Fruit fly (Drosophila melanogaster) whole organism, embryonic: ENCODE data around the gene defl.

Experiments used
- CG10209 ChIP-seq: fragments of 200-800 bp; sonication (Bioruptor generic); optimal IDR thresholded peaks from 3 replicates; lab custom pipeline; 2017; ENCODE audit warnings: missing biosample characterization, mild to moderate bottlenecking, missing genetic modification characterization, missing genetic modification reagents
- CG11504 ChIP-seq: fragments of 200-800 bp; sonication (Bioruptor generic); optimal IDR thresholded peaks from 3 replicates; lab custom pipeline; 2019; ENCODE audit warnings: missing biosample characterization, mild to moderate bottlenecking, missing genetic modification characterization, moderate library complexity
- CG11696 ChIP-seq: fragments of 200-800 bp; sonication (Bioruptor generic); IDR thresholded peaks from 2 replicates; pipeline ENCODE4 v1.3.6; 2022; ENCODE audit warnings: missing biosample characterization, missing genetic modification characterization
- CG12071 ChIP-seq: fragments of 200-800 bp; sonication (Bioruptor generic); optimal IDR thresholded peaks from 3 replicates; lab custom pipeline; 2018; ENCODE audit warnings: missing biosample characterization, mild to moderate bottlenecking, missing genetic modification characterization
- CG12155 ChIP-seq: fragments of 200-800 bp; sonication (Bioruptor generic); optimal IDR thresholded peaks from 3 replicates; lab custom pipeline; 2016; ENCODE audit warnings: missing biosample characterization, missing genetic modification characterization
- CG12769 ChIP-seq: fragments of 200-800 bp; sonication (Bioruptor generic); optimal IDR thresholded peaks from 2 replicates; lab custom pipeline; 2019; ENCODE audit warnings: missing biosample characterization, mild to moderate bottlenecking, missing genetic modification characterization, moderate library complexity
- CG12942 ChIP-seq: fragments of 200-800 bp; sonication (Bioruptor generic); optimal IDR thresholded peaks from 3 replicates; lab custom pipeline; 2016; ENCODE audit warnings: missing biosample characterization, missing genetic modification characterization
- CG1603 ChIP-seq: fragments of 200-800 bp; sonication (Bioruptor generic); optimal IDR thresholded peaks from 2 replicates; lab custom pipeline; 2019; ENCODE audit warnings: missing biosample characterization, mild to moderate bottlenecking, missing genetic modification characterization, moderate library complexity
- CG16779 ChIP-seq: fragments of 200-800 bp; sonication (Bioruptor generic); IDR thresholded peaks from 2 replicates; pipeline ENCODE4 v1.3.6; 2022; ENCODE audit warnings: missing biosample characterization, missing genetic modification characterization
- CG16863 ChIP-seq: fragments of 200-800 bp; sonication (Bioruptor generic); optimal IDR thresholded peaks from 3 replicates; lab custom pipeline; 2016; ENCODE audit warnings: missing biosample characterization, missing genetic modification characterization
- CG2678 ChIP-seq: fragments of 200-800 bp; sonication (Bioruptor generic); optimal IDR thresholded peaks from 3 replicates; lab custom pipeline; 2019; ENCODE audit warnings: missing biosample characterization, mild to moderate bottlenecking, missing genetic modification characterization, moderate library complexity
- CG30020 ChIP-seq: fragments of 200-800 bp; optimal IDR thresholded peaks from 2 replicates; lab custom pipeline; 2019; ENCODE audit warnings: missing biosample characterization, mild to moderate bottlenecking, missing genetic modification characterization, moderate library complexity
- CG30403 ChIP-seq: fragments of 200-800 bp; sonication (Bioruptor generic); optimal IDR thresholded peaks from 3 replicates; lab custom pipeline; 2016; ENCODE audit warnings: missing biosample characterization, missing genetic modification characterization
- CG31441 ChIP-seq: fragments of 200-800 bp; sonication (Bioruptor generic); IDR thresholded peaks from 2 replicates; pipeline ENCODE4 v1.3.6; 2022; ENCODE audit warnings: missing biosample characterization, missing genetic modification characterization
- CG32532 ChIP-seq: fragments of 200-800 bp; sonication (Bioruptor generic); IDR thresholded peaks from 2 replicates; pipeline ENCODE4 v1.3.6; 2022; ENCODE audit warnings: missing biosample characterization, missing genetic modification characterization
- CG4360 ChIP-seq: fragments of 200-800 bp; sonication (Bioruptor generic); IDR thresholded peaks from 2 replicates; pipeline ENCODE4 v1.3.6; 2022; ENCODE audit warnings: missing biosample characterization, missing genetic modification characterization
- CG4730 ChIP-seq: fragments of 200-800 bp; sonication (Bioruptor generic); IDR thresholded peaks from 2 replicates; pipeline ENCODE4 v1.3.6; 2022; ENCODE audit warnings: missing biosample characterization, missing genetic modification characterization
- CG8089 ChIP-seq: fragments of 200-800 bp; sonication (Bioruptor generic); optimal IDR thresholded peaks from 3 replicates; lab custom pipeline; 2016; ENCODE audit warnings: missing biosample characterization, missing genetic modification characterization
- CG9932 ChIP-seq: fragments of 200-800 bp; sonication (Bioruptor generic); IDR thresholded peaks from 2 replicates; pipeline ENCODE4 v1.3.6; 2022; ENCODE audit warnings: missing biosample characterization, missing genetic modification characterization
- D19B ChIP-seq: fragments of 200-800 bp; sonication (Bioruptor generic); optimal IDR thresholded peaks from 2 replicates; lab custom pipeline; 2017; ENCODE audit warnings: missing biosample characterization, mild to moderate bottlenecking, missing genetic modification characterization
- Dref ChIP-seq: fragments of 200-800 bp; sonication (Bioruptor generic); IDR thresholded peaks from 2 replicates; pipeline ENCODE4 v1.3.6; 2022; ENCODE audit warnings: missing biosample characterization, missing genetic modification characterization
- Ets65A ChIP-seq: fragments of 200-800 bp; sonication (Bioruptor generic); peaks from one replicate; lab custom pipeline; 2016; ENCODE audit warnings: missing biosample characterization, missing genetic modification characterization
- Fer1 ChIP-seq: fragments of 200-800 bp; sonication (Bioruptor generic); optimal IDR thresholded peaks from 2 replicates; lab custom pipeline; 2017; ENCODE audit warnings: missing biosample characterization, mild to moderate bottlenecking, missing genetic modification characterization
- HmgZ ChIP-seq: fragments of 200-800 bp; sonication (Bioruptor generic); optimal IDR thresholded peaks from 2 replicates; lab custom pipeline; 2018; ENCODE audit warnings: missing biosample characterization, mild to moderate bottlenecking, missing genetic modification characterization
- Med ChIP-seq: fragments of 200-800 bp; sonication (Bioruptor generic); peaks from one replicate; lab custom pipeline; 2016; ENCODE audit warnings: missing biosample characterization, missing genetic modification characterization, mild to moderate bottlenecking, inconsistent platforms, moderate library complexity
- Myb ChIP-seq: fragments of 200-800 bp; sonication (Bioruptor generic); optimal IDR thresholded peaks from 2 replicates; lab custom pipeline; 2016; ENCODE audit warnings: missing biosample characterization, missing genetic modification characterization
- NFAT ChIP-seq: fragments of 200-800 bp; sonication (Bioruptor generic); IDR thresholded peaks from 2 replicates; pipeline ENCODE4 v1.3.6; 2022; ENCODE audit warnings: missing biosample characterization, missing genetic modification characterization
- Nf-YC ChIP-seq: fragments of 200-800 bp; optimal IDR thresholded peaks from 3 replicates; lab custom pipeline; 2019; ENCODE audit warnings: missing biosample characterization, mild to moderate bottlenecking, missing genetic modification characterization, moderate library complexity
- Opbp ChIP-seq: fragments of 200-800 bp; sonication (Bioruptor generic); IDR thresholded peaks from 3 replicates; pipeline ENCODE4 v1.3.6; 2022; ENCODE audit warnings: missing biosample characterization, missing genetic modification characterization; ENCODE audit not compliant: partially characterized antibody
- Pdp1 ChIP-seq, 2 experiments: fragments of 200-800 bp; sonication (Bioruptor generic); optimal IDR thresholded peaks; 3 replicates each; lab custom pipeline; 2016; ENCODE audit warnings: missing biosample characterization in 2 of 2, missing genetic modification characterization in 2 of 2, mild to moderate bottlenecking in 1 of 2, moderate library complexity in 1 of 2
- Spps ChIP-seq: fragments of 200-800 bp; sonication (Bioruptor generic); optimal IDR thresholded peaks from 2 replicates; lab custom pipeline; 2018; ENCODE audit warnings: missing biosample characterization, mild to moderate bottlenecking, missing genetic modification characterization
- az2 ChIP-seq: fragments of 200-800 bp; sonication (Bioruptor generic); optimal IDR thresholded peaks from 3 replicates; lab custom pipeline; 2016; ENCODE audit warnings: missing biosample characterization, missing genetic modification characterization
- cg ChIP-seq: fragments of 200-800 bp; sonication (Bioruptor generic); optimal IDR thresholded peaks from 3 replicates; lab custom pipeline; 2019; ENCODE audit warnings: missing biosample characterization, mild to moderate bottlenecking, missing genetic modification characterization, moderate library complexity
- crc ChIP-seq: fragments of 200-800 bp; sonication (Bioruptor generic); optimal IDR thresholded peaks from 2 replicates; lab custom pipeline; 2016; ENCODE audit warnings: missing biosample characterization, missing genetic modification characterization
- dmrt11E ChIP-seq: fragments of 200-800 bp; sonication (Bioruptor generic); optimal IDR thresholded peaks from 3 replicates; lab custom pipeline; 2018; ENCODE audit warnings: missing biosample characterization, mild to moderate bottlenecking, missing genetic modification characterization, moderate library complexity
- dpn ChIP-seq, 2 experiments: fragments of 200-800 bp; sonication (Bioruptor generic); optimal IDR thresholded peaks; 3 replicates each; lab custom pipeline; 2016; ENCODE audit warnings: missing biosample characterization in 2 of 2, missing genetic modification characterization in 2 of 2
- gem ChIP-seq: fragments of 200-800 bp; sonication (Bioruptor generic); optimal IDR thresholded peaks from 2 replicates; lab custom pipeline; 2019; ENCODE audit warnings: missing biosample characterization, mild to moderate bottlenecking, missing genetic modification characterization, moderate library complexity
- ind ChIP-seq: fragments of 200-800 bp; sonication (Bioruptor generic); optimal IDR thresholded peaks from 3 replicates; lab custom pipeline; 2016; ENCODE audit warnings: missing biosample characterization, missing genetic modification characterization
- inv ChIP-seq: fragments of 200-800 bp; sonication (Bioruptor generic); IDR thresholded peaks from 2 replicates; pipeline ENCODE4 v1.3.6; 2022; ENCODE audit warnings: missing biosample characterization, missing genetic modification characterization; ENCODE audit not compliant: partially characterized antibody
- lab ChIP-seq: fragments of 200-800 bp; sonication (Bioruptor generic); optimal IDR thresholded peaks from 3 replicates; lab custom pipeline; 2017; ENCODE audit warnings: missing biosample characterization, missing genetic modification characterization, mild to moderate bottlenecking, moderate library complexity, missing genetic modification reagents
- pan ChIP-seq, 4 experiments: fragments of >200 bp in 3 of 4; fragments of 200-800 bp in 1 of 4; sonication (Bioruptor generic) in 1 of 4; optimal IDR thresholded peaks in 3 of 4; IDR thresholded peaks in 1 of 4; 2 replicates each; pipeline versions ENCODE4 v1.3.6 to Lab custom; 2017 to 2022; ENCODE audit warnings: missing biosample characterization in 2 of 4, missing genetic modification characterization in 2 of 4, mixed read lengths in 1 of 4
- pum ChIP-seq: fragments of 200-800 bp; sonication (Bioruptor generic); optimal IDR thresholded peaks from 2 replicates; lab custom pipeline; 2016; ENCODE audit warnings: missing biosample characterization, missing genetic modification characterization
- row ChIP-seq: fragments of 200-800 bp; sonication (Bioruptor generic); IDR thresholded peaks from 3 replicates; pipeline ENCODE4 v1.3.6; 2022; ENCODE audit warnings: missing biosample characterization, missing genetic modification characterization
- run ChIP-seq: fragments of 200-800 bp; sonication (Bioruptor generic); optimal IDR thresholded peaks from 3 replicates; lab custom pipeline; 2018; ENCODE audit warnings: missing biosample characterization, mild to moderate bottlenecking, missing genetic modification characterization
- sens ChIP-seq: fragments of 200-800 bp; sonication (Bioruptor generic); peaks from one replicate; lab custom pipeline; 2016; ENCODE audit warnings: missing biosample characterization, missing genetic modification characterization
- sima ChIP-seq: fragments of 200-800 bp; sonication (Bioruptor generic); optimal IDR thresholded peaks from 2 replicates; lab custom pipeline; 2016; ENCODE audit warnings: missing biosample characterization, missing genetic modification characterization
- sisA ChIP-seq: fragments of 200-800 bp; sonication (Bioruptor generic); IDR thresholded peaks from 2 replicates; pipeline ENCODE4 v1.3.6; 2022; ENCODE audit warnings: missing biosample characterization, missing genetic modification characterization
- slbo ChIP-seq: fragments of 200-800 bp; sonication (Bioruptor generic); IDR thresholded peaks from 2 replicates; pipeline ENCODE4 v1.3.6; 2022; ENCODE audit warnings: missing biosample characterization, missing genetic modification characterization
- so ChIP-seq: fragments of 200-800 bp; sonication (Bioruptor generic); IDR thresholded peaks from 3 replicates; pipeline ENCODE4 v1.3.6; 2022; ENCODE audit warnings: missing biosample characterization, missing genetic modification characterization
- sob ChIP-seq: fragments of 200-800 bp; sonication (Bioruptor generic); IDR thresholded peaks from 2 replicates; pipeline ENCODE4 v1.3.6; 2022; ENCODE audit warnings: missing biosample characterization, missing genetic modification characterization
- vfl ChIP-seq: fragments of 200-800 bp; sonication (Bioruptor generic); optimal IDR thresholded peaks from 2 replicates; lab custom pipeline; 2016; ENCODE audit warnings: missing biosample characterization, missing genetic modification characterization

The defl gene

DNA sequence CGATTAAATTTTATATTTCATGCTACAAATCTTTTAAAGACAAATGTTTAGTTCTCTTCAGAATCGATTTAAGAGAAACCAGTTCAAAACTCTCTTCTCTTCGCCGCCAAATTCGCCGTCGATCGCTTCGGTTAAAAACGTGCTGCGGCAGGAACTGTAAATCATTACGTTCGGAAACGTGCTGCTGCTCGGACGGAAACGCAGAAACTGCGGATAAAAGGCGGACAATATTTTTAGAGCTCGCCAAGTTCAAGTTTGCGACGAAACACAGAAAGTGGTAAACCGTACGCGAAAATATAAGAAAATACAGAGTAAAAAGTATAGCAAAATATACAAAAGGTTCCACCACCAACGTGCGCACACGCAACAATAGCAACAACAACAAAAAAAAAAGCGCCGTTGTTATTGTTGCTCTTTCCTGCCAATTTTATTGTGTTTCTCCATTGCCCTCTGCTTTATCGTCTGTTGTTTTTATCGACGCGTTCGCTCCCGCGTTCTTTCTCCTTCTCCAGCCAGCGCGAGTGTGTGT lies 40.2 kb downstream of the defl start, which contains the start of gene Ae2 (continued):
- TF ChIP-seq CG11696 (GFP tag; lab: Robert Waterston, UW): no peak
- TF ChIP-seq vfl: no peak
- peak in 1 of 2 experiments; percentile 55 for TF ChIP-seq Pdp1 (GFP tag; optimal IDR thresholded peaks at IDR 0.05; lab: Kevin White, UChicago)
- no peak for TF ChIP-seq CG10209 (GFP tag; lab: Kevin White, UChicago)
- no peak for TF ChIP-seq D19B (GFP tag; lab: Kevin White, UChicago)
- peak; percentile 40 for TF ChIP-seq CG12769
- 0 out of 3 replicates have a peak, but pooled peaks have one; percentile 23 for TF ChIP-seq so (GFP tag; lab: Robert Waterston, UW)
- no peak for TF ChIP-seq pum (GFP tag; lab: Kevin White, UChicago)
- TF ChIP-seq inv (GFP tag; lab: Robert Waterston, UW): peak; percentile 15; the same call in 1 of the 2 replicates
- TF ChIP-seq run (tag; lab: Kevin White, UChicago): no peak
- no peak for TF ChIP-seq CG12942 (GFP tag; lab: Kevin White, UChicago)
- peak; percentile 1 for TF ChIP-seq Fer1 (GFP tag; lab: Kevin White, UChicago)
- TF ChIP-seq row (GFP tag; lab: Robert Waterston, UW): no peak
- TF ChIP-seq sob (GFP tag; lab: Robert Waterston, UW): peak; percentile 52; the same call in 1 of the 2 replicates
- peak; percentile 19; the same call in 1 of the 3 replicates for TF ChIP-seq Opbp
- TF ChIP-seq Spps (tag; lab: Kevin White, UChicago): no peak
- no peak for TF ChIP-seq crc (GFP tag; lab: Kevin White, UChicago)
- TF ChIP-seq az2: no peak
- peak; percentile 22; the same call in 1 of the 2 replicates for TF ChIP-seq slbo
- peak; percentile 28; the same call in 1 of the 2 replicates for TF ChIP-seq NFAT
- peak; percentile 59 for TF ChIP-seq cg (GFP tag; lab: Kevin White, UChicago)
- TF ChIP-seq CG12071 (GFP tag; lab: Kevin White, UChicago): no peak
- no peak for TF ChIP-seq CG31441 (GFP tag; lab: Robert Waterston, UW)
- TF ChIP-seq sima (GFP tag; lab: Kevin White, UChicago): no peak
- peak; percentile 26 for TF ChIP-seq lab (GFP tag; lab: Kevin White, UChicago)
- TF ChIP-seq Dref (GFP tag; lab: Robert Waterston, UW): no peak
- no peak for TF ChIP-seq CG12155 (GFP tag; lab: Kevin White, UChicago)
- 0 out of 2 replicates have a peak, but pooled peaks have one; percentile 14 for TF ChIP-seq CG32532 (GFP tag; lab: Robert Waterston, UW)
- TF ChIP-seq HmgZ: no peak
- peak; percentile 10; the same call in 1 of the 2 replicates for TF ChIP-seq CG4360
- TF ChIP-seq CG1603: no peak
- TF ChIP-seq, all 482 proteins: peak for 44

DNA sequence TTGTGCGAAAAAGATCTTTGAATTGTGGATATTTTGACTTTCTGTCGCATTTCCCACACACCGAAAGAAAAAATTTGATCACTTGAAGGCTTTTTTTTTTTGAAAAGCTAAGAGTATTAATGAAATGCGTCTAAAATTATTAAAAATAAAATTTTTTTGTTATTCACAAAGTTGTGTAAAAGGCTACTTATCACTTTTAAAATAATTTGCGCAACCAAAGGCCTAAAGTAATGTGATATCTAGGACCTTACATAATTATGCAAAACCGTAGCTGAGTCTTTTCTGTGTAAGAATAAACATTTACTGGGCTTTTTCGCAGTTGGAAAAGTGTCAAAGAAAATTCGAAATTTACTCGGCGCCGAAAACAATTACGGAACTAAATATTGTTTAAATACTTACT lies 41.1 kb downstream of the defl start:
- TF ChIP-seq CG30403 (GFP tag; lab: Kevin White, UChicago) (peak; percentile 6), CG2678 (tag; lab: Kevin White, UChicago) (peak; percentile 21), CG31441 (GFP tag; lab: Robert Waterston, UW) (0 out of 2 replicates have a peak, but pooled peaks have one; percentile 24), pan (optimal IDR thresholded peaks at IDR 0.05; lab: Kevin White, UChicago) (no peak), pan (GFP tag; optimal IDR thresholded peaks at IDR 0.05 in 1 of 2, IDR thresholded peaks at IDR 0.05 in 1 of 2) (no peak), ind (GFP tag; lab: Kevin White, UChicago) (peak; percentile 6), CG9932 (GFP tag; lab: Robert Waterston, UW) (peak; percentile 33; the same call in 1 of the 2 replicates), gem (tag; lab: Kevin White, UChicago) (peak; percentile 26), Myb (GFP tag; lab: Kevin White, UChicago) (no peak), dmrt11E (tag; lab: Kevin White, UChicago) (no peak), Nf-YC (no peak), CG16863 (GFP tag; lab: Kevin White, UChicago) (no peak), CG8089 (GFP tag; lab: Kevin White, UChicago) (no peak), CG16779 (GFP tag; lab: Robert Waterston, UW) (no peak), CG4730 (GFP tag; lab: Robert Waterston, UW) (no peak), sens (GFP tag; lab: Kevin White, UChicago) (peak; percentile 21), dpn (GFP tag; optimal IDR thresholded peaks at IDR 0.05; lab: Kevin White, UChicago) (no peak), Med (GFP tag; lab: Kevin White, UChicago) (peak; percentile 42), sisA (GFP tag; lab: Robert Waterston, UW) (no peak), Pdp1 (GFP tag; optimal IDR thresholded peaks at IDR 0.05; lab: Kevin White, UChicago) (peak in 1 of 2 experiments; percentile 54), CG30020 (tag; lab: Kevin White, UChicago) (no peak), Ets65A (GFP tag; lab: Kevin White, UChicago) (peak; percentile 72), CG11504 (tag; lab: Kevin White, UChicago) (peak; percentile 2)
